Worm (Caenorhabditis elegans) whole organism, L1 larva: Measurements from ENCODE around the gene tor-1.

Source experiments
- C04F5.9 ChIP-seq: sonication (generic microtip); optimal IDR thresholded peaks from 2 replicates; lab custom pipeline; 2016; ENCODE audit warnings: missing genetic modification characterization, missing compliant biosample characterization
- F16B12.6 ChIP-seq: fragments of 150-350 bp; optimal IDR thresholded peaks from 2 replicates; lab custom pipeline; 2014; ENCODE audit warnings: missing biosample characterization, missing genetic modification characterization
- aly-2 ChIP-seq: fragments of 150-350 bp; optimal IDR thresholded peaks from 2 replicates; lab custom pipeline; 2014; ENCODE audit warnings: missing biosample characterization, missing genetic modification characterization
- blmp-1 ChIP-seq: fragments of 150-350 bp; optimal IDR thresholded peaks from 2 replicates; lab custom pipeline; 2014; ENCODE audit warnings: missing biosample characterization, missing genetic modification characterization
- ceh-63 ChIP-seq: fragments of 200-800 bp; sonication (Bioruptor generic); optimal IDR thresholded peaks from 2 replicates; lab custom pipeline; 2018; ENCODE audit warnings: mild to moderate bottlenecking, missing genetic modification characterization, missing compliant biosample characterization
- ceh-82 ChIP-seq, 3 experiments: fragments of 150-350 bp in 1 of 3; sonication (generic microtip) in 2 of 3; optimal IDR thresholded peaks; 2 replicates each; lab custom pipeline; 2014 to 2017; ENCODE audit warnings: missing biosample characterization in 3 of 3, missing genetic modification characterization in 3 of 3
- ceh-88 ChIP-seq: fragments of 200-800 bp; sonication (Bioruptor generic); IDR thresholded peaks from 2 replicates; pipeline ENCODE4 v1.3.6; 2022; ENCODE audit warnings: missing genetic modification characterization, missing compliant biosample characterization
- ces-1 ChIP-seq: fragments of 150-350 bp; optimal IDR thresholded peaks from 2 replicates; lab custom pipeline; 2014; ENCODE audit warnings: missing biosample characterization, missing genetic modification reagents, missing genetic modification characterization
- dsc-1 ChIP-seq: sonication (generic microtip); optimal IDR thresholded peaks from 2 replicates; lab custom pipeline; 2016; ENCODE audit warnings: mild to moderate bottlenecking, missing genetic modification characterization, missing compliant biosample characterization
- efl-1 ChIP-seq, 4 experiments: fragments of 150-350 bp; optimal IDR thresholded peaks in 3 of 4; peaks in 1 of 4; 1 replicate in 1 of 4; 2 replicates in 3 of 4; lab custom pipeline; 2014; ENCODE audit warnings: missing biosample characterization in 2 of 4, missing genetic modification characterization in 2 of 4, missing genetic modification reagents in 2 of 4
- egl-13 ChIP-seq: sonication (generic microtip); optimal IDR thresholded peaks from 2 replicates; lab custom pipeline; 2016; ENCODE audit warnings: missing genotype, missing genetic modification reagents, missing genetic modification characterization, missing compliant biosample characterization
- egl-27 ChIP-seq, 2 experiments: fragments of 150-350 bp in 1 of 2; sonication (generic microtip); optimal IDR thresholded peaks; 3 replicates each; lab custom pipeline; 2017 to 2018; ENCODE audit warnings: missing biosample characterization in 2 of 2, missing genetic modification characterization in 2 of 2, missing genetic modification reagents in 2 of 2
- elt-3 ChIP-seq, 6 experiments: fragments of 150-350 bp in 1 of 6; sonication (generic microtip); optimal IDR thresholded peaks; 2 replicates each; lab custom pipeline; 2017 to 2018; ENCODE audit warnings: missing biosample characterization in 6 of 6, missing genetic modification characterization in 6 of 6, inconsistent platforms in 1 of 6
- fkh-4 ChIP-seq: sonication (generic microtip); optimal IDR thresholded peaks from 2 replicates; lab custom pipeline; 2016; ENCODE audit warnings: missing compliant biosample characterization, missing genetic modification characterization, borderline replicate concordance
- fkh-8 ChIP-seq: sonication (generic microtip); optimal IDR thresholded peaks from 2 replicates; lab custom pipeline; 2016; ENCODE audit warnings: mild to moderate bottlenecking, missing genetic modification characterization, missing compliant biosample characterization
- fos-1 ChIP-seq: fragments of 150-350 bp; optimal IDR thresholded peaks from 2 replicates; lab custom pipeline; 2014; ENCODE audit warnings: missing biosample characterization, missing genetic modification characterization
- hlh-17 ChIP-seq: fragments of 200-800 bp; sonication (Bioruptor generic); optimal IDR thresholded peaks from 2 replicates; lab custom pipeline; 2018; ENCODE audit warnings: missing genetic modification characterization, mild to moderate bottlenecking, missing compliant biosample characterization, moderate library complexity, borderline replicate concordance
- hlh-4 ChIP-seq: sonication (generic microtip); optimal IDR thresholded peaks from 2 replicates; lab custom pipeline; 2016; ENCODE audit warnings: mild to moderate bottlenecking, missing genetic modification characterization, missing compliant biosample characterization
- hpl-2 ChIP-seq: fragments of 150-350 bp; optimal IDR thresholded peaks from 2 replicates; lab custom pipeline; 2014; ENCODE audit warnings: missing biosample characterization, missing genetic modification reagents, missing genetic modification characterization
- irx-1 ChIP-seq: sonication (generic microtip); optimal IDR thresholded peaks from 2 replicates; lab custom pipeline; 2016; ENCODE audit warnings: missing genetic modification characterization, missing compliant biosample characterization
- isw-1 ChIP-seq: fragments of 200-800 bp; sonication (Bioruptor generic); IDR thresholded peaks from 2 replicates; pipeline ENCODE4 v1.3.6; 2022; ENCODE audit warnings: missing genetic modification characterization, missing compliant biosample characterization
- jun-1 ChIP-seq: fragments of 150-350 bp; optimal IDR thresholded peaks from 2 replicates; lab custom pipeline; 2014; ENCODE audit warnings: missing biosample characterization, missing genetic modification reagents, missing genetic modification characterization
- lin-14 ChIP-seq: fragments of 200-800 bp; sonication (Bioruptor generic); optimal IDR thresholded peaks from 2 replicates; lab custom pipeline; 2018; ENCODE audit warnings: mild to moderate bottlenecking, missing genetic modification characterization, moderate library complexity, missing compliant biosample characterization
- lin-15B ChIP-seq: fragments of 150-350 bp; sonication (generic microtip); optimal IDR thresholded peaks from 3 replicates; lab custom pipeline; 2014; ENCODE audit warnings: missing biosample characterization, missing genetic modification characterization
- lin-35 ChIP-seq, 2 experiments: fragments of 150-350 bp; optimal IDR thresholded peaks; 2 replicates each; lab custom pipeline; 2014; ENCODE audit warnings: missing biosample characterization in 2 of 2, missing genetic modification characterization in 2 of 2, missing genetic modification reagents in 2 of 2
- lin-39 ChIP-seq: fragments of 150-350 bp; optimal IDR thresholded peaks from 2 replicates; lab custom pipeline; 2014; ENCODE audit warnings: missing biosample characterization, missing genetic modification reagents, missing genetic modification characterization
- lir-3 ChIP-seq: sonication (generic microtip); optimal IDR thresholded peaks from 2 replicates; lab custom pipeline; 2016; ENCODE audit warnings: mild to moderate bottlenecking, missing genetic modification characterization, moderate library complexity, missing compliant biosample characterization; ENCODE audit not compliant: poor library complexity
- mdl-1 ChIP-seq, 2 experiments: fragments of 150-350 bp; optimal IDR thresholded peaks; 2 replicates each; lab custom pipeline; 2014 to 2017; ENCODE audit warnings: missing biosample characterization in 2 of 2, missing genetic modification characterization in 2 of 2, inconsistent platforms in 1 of 2
- mef-2 ChIP-seq: fragments of 150-350 bp; optimal IDR thresholded peaks from 2 replicates; lab custom pipeline; 2014; ENCODE audit warnings: missing biosample characterization, missing genetic modification characterization
- nhr-12 ChIP-seq: sonication (generic microtip); optimal IDR thresholded peaks from 2 replicates; lab custom pipeline; 2017; ENCODE audit warnings: missing biosample characterization, missing genetic modification characterization
- nhr-19 ChIP-seq: fragments of 200-800 bp; sonication (Bioruptor generic); conservative IDR thresholded peaks from 2 replicates; pipeline ENCODE4 v1.3.6; 2022; ENCODE audit warnings: missing genetic modification characterization, missing compliant biosample characterization
- nhr-20 ChIP-seq: sonication (generic microtip); optimal IDR thresholded peaks from 2 replicates; lab custom pipeline; 2016; ENCODE audit warnings: mild to moderate bottlenecking, missing genetic modification characterization, missing compliant biosample characterization
- nhr-76 ChIP-seq: sonication (generic microtip); optimal IDR thresholded peaks from 2 replicates; lab custom pipeline; 2017; ENCODE audit warnings: missing biosample characterization, missing genetic modification characterization
- nhr-77 ChIP-seq: fragments of 150-350 bp; optimal IDR thresholded peaks from 2 replicates; lab custom pipeline; 2014; ENCODE audit warnings: missing biosample characterization, missing genetic modification characterization
- nhr-85 ChIP-seq: sonication (generic microtip); peaks from one replicate; lab custom pipeline; 2016; ENCODE audit warnings: missing genetic modification characterization, inconsistent platforms, missing compliant biosample characterization
- pag-3 ChIP-seq: sonication (generic microtip); optimal IDR thresholded peaks from 2 replicates; lab custom pipeline; 2017; ENCODE audit warnings: missing genetic modification characterization, mild to moderate bottlenecking, missing compliant biosample characterization, antibody characterized with exemption, borderline replicate concordance; ENCODE audit not compliant: insufficient read depth
- pax-3 ChIP-seq: fragments of 200-800 bp; sonication (Bioruptor generic); optimal IDR thresholded peaks from 2 replicates; lab custom pipeline; 2018; ENCODE audit warnings: mild to moderate bottlenecking, missing genetic modification characterization, moderate library complexity, missing compliant biosample characterization
- swsn-7 ChIP-seq: sonication (generic microtip); optimal IDR thresholded peaks from 2 replicates; lab custom pipeline; 2016; ENCODE audit warnings: missing genetic modification characterization, missing compliant biosample characterization
- tbx-2 ChIP-seq: sonication (generic microtip); optimal IDR thresholded peaks from 2 replicates; lab custom pipeline; 2016; ENCODE audit warnings: missing genetic modification characterization, missing compliant biosample characterization
- unc-130 ChIP-seq: fragments of 150-350 bp; optimal IDR thresholded peaks from 2 replicates; lab custom pipeline; 2017; ENCODE audit warnings: missing biosample characterization, missing genetic modification characterization, inconsistent platforms
- unc-62 ChIP-seq: fragments of 150-350 bp; optimal IDR thresholded peaks from 2 replicates; lab custom pipeline; 2014; ENCODE audit warnings: missing biosample characterization, missing genetic modification reagents, missing genetic modification characterization
- unc-86 ChIP-seq: sonication (generic microtip); optimal IDR thresholded peaks from 2 replicates; lab custom pipeline; 2016; ENCODE audit warnings: missing genetic modification characterization, missing compliant biosample characterization
- unc-98 ChIP-seq: fragments of 200-800 bp; sonication (Bioruptor generic); IDR thresholded peaks from 2 replicates; pipeline ENCODE4 v1.3.6; 2022; ENCODE audit warnings: missing genetic modification characterization, missing compliant biosample characterization
- xbp-1 ChIP-seq: sonication (generic microtip); optimal IDR thresholded peaks from 2 replicates; lab custom pipeline; 2016; ENCODE audit warnings: missing genetic modification characterization, missing compliant biosample characterization
- zag-1 ChIP-seq: fragments of 150-350 bp; optimal IDR thresholded peaks from 2 replicates; lab custom pipeline; 2014; ENCODE audit warnings: missing biosample characterization, missing genetic modification characterization

Gene tor-1

ce11 chrIV:13984041-13984440, 1.6 kb downstream of the tor-1 start, which contains the start of gene tor-2:
tor-2 (minus strand) TSS chrIV:13984141.
- TF ChIP-seq efl-1 (optimal IDR thresholded peaks at IDR 0.05; lab: Kevin White, UChicago) (no peak), efl-1 (GFP tag; optimal IDR thresholded peaks at IDR 0.05 in 1 of 2; lab: Kevin White, UChicago) (no peak), irx-1 (tag; lab: Kevin White, UChicago) (no peak), xbp-1 (tag; lab: Kevin White, UChicago) (no peak)

ce11 chrIV:13982425-13982824, 3.2 kb downstream of the tor-1 start, which contains the start of gene gei-18:
gei-18 (minus strand) TSS chrIV:13982525.
- TF ChIP-seq zag-1 (tag; lab: Kevin White, UChicago) (no peak), C04F5.9 (tag; lab: Kevin White, UChicago) (no peak), nhr-12 (tag; lab: Kevin White, UChicago) (no peak), pax-3 (tag; lab: Kevin White, UChicago) (no peak), unc-62 (GFP tag; lab: Kevin White, UChicago) (no peak), pag-3 (tag; lab: Kevin White, UChicago) (no peak), unc-130 (tag; lab: Kevin White, UChicago) (no peak)

DNA sequence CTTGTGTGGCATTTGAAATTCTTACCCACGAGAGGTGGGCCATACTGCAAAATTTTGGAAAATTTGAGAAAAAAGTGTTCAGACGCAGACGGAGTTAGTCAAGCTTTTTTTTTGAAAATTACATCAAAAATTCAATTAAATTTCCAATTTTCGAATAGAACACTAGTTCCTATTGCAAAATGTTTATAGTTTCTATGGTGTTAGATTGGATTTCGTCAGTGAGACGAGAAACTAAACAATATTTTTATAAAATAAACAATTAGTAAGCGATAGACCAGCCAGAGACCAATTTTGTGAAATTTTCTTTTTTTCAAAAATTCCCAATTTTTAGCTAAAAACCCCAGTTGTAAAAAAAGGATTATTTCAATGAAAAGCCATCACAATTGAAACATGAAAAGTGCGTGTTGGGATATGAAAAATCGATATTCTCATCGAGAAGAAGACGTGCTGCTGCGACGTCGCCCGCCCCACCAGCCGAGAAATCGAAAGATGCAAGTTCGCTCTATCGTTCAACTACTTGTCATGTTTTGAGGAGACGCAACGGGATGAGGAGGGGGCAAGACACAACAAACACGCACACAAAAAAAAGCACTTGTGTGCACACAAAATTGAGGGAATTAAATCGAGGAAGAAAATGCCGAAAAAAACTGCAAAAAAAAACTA, 5.7 kb downstream of the tor-1 start, which contains the start of gene dnbp-1:
TSS of gene dnbp-1 (minus strand) at position 51 of the 663 bp plus-strand sequence.
- TF ChIP-seq lin-15B (tag; lab: Kevin White, UChicago) (peak; percentile 77), blmp-1 (tag; lab: Kevin White, UChicago) (no peak), nhr-19 (GFP tag; lab: Robert Waterston, UW) (0 out of 2 replicates have a peak, but pooled peaks have one; percentile 8), unc-86 (peak; percentile 34), fos-1 (tag; lab: Kevin White, UChicago) (peak; percentile 20), aly-2 (tag; lab: Kevin White, UChicago) (no peak), isw-1 (GFP tag; lab: Robert Waterston, UW) (peak; percentile 41), tbx-2 (tag; lab: Kevin White, UChicago) (peak; percentile 73), unc-130 (tag; lab: Kevin White, UChicago) (peak; percentile 53), swsn-7 (tag; lab: Kevin White, UChicago) (peak; percentile 56), lin-14 (GFP tag; lab: Kevin White, UChicago) (peak; percentile 91), lir-3 (tag; lab: Kevin White, UChicago) (no peak), jun-1 (tag; lab: Kevin White, UChicago) (peak; percentile 30), dsc-1 (tag; lab: Kevin White, UChicago) (peak; percentile 26), xbp-1 (tag; lab: Kevin White, UChicago) (peak; percentile 66), ces-1 (no peak), unc-62 (GFP tag; lab: Kevin White, UChicago) (no peak), mdl-1 (tag; optimal IDR thresholded peaks at IDR 0.05; lab: Kevin White, UChicago) (peak in 1 of 2 experiments; percentile 51), mef-2 (tag; lab: Kevin White, UChicago) (no peak), efl-1 (optimal IDR thresholded peaks at IDR 0.05; lab: Kevin White, UChicago) (peak; percentile 66 to 72), efl-1 (GFP tag; optimal IDR thresholded peaks at IDR 0.05 in 1 of 2; lab: Kevin White, UChicago) (peak; percentile 59 to 60), egl-13 (tag; lab: Kevin White, UChicago) (no peak), hpl-2 (GFP tag; lab: Kevin White, UChicago) (no peak), unc-98 (GFP tag; lab: Robert Waterston, UW) (no peak), nhr-77 (tag; lab: Kevin White, UChicago) (peak; percentile 42), ceh-82 (tag; optimal IDR thresholded peaks at IDR 0.05; lab: Kevin White, UChicago) (peak; percentile 13 to 90 (median 16)), hlh-17 (no peak), nhr-85 (peak; percentile 1), ceh-88 (no peak), ceh-63 (no peak), nhr-20 (tag; lab: Kevin White, UChicago) (peak; percentile 67), elt-3 (tag; optimal IDR thresholded peaks at IDR 0.05; lab: Kevin White, UChicago) (no peak), fkh-4 (no peak), fkh-8 (peak; percentile 88), lin-39 (tag; lab: Kevin White, UChicago) (no peak), F16B12.6 (peak; percentile 51), egl-27 (tag; optimal IDR thresholded peaks at IDR 0.05; lab: Kevin White, UChicago) (no peak), lin-35 (GFP tag; optimal IDR thresholded peaks at IDR 0.05; lab: Kevin White, UChicago) (peak; percentile 66 to 71), hlh-4 (tag; lab: Kevin White, UChicago) (no peak), pax-3 (tag; lab: Kevin White, UChicago) (no peak), nhr-76 (tag; lab: Kevin White, UChicago) (no peak)
